Fruit fly (Drosophila melanogaster) whole organism, larva: Measurements from ENCODE around the gene Bub1.

ENCODE experiments used
- noc ChIP-seq: fragments of 200-800 bp; sonication (Bioruptor generic); optimal IDR thresholded peaks from 3 replicates; lab custom pipeline; 2019; ENCODE audit warnings: missing biosample characterization, mild to moderate bottlenecking, missing genetic modification characterization, moderate library complexity

Gene Bub1

dm6 chr2L:5304367-5304766 lies 25.7 kb downstream of the Bub1 start:
- no peak for TF ChIP-seq noc (tag; lab: Kevin White, UChicago)

dm6 chr2L:5305240-5305875 lies 26.7 kb downstream of the Bub1 start:
- TF ChIP-seq noc (tag; lab: Kevin White, UChicago) = peak; percentile 53

dm6 chr2L:5306373-5306997 lies 27.8 kb downstream of the Bub1 start:
- peak; percentile 27 for TF ChIP-seq noc (tag; lab: Kevin White, UChicago)

dm6 chr2L:5309369-5309768 lies 30.7 kb downstream of the Bub1 start:
- TF ChIP-seq noc (tag; lab: Kevin White, UChicago) = no peak

- TF ChIP-seq noc (tag; lab: Kevin White, UChicago) = no peak
Measured at dm6 chr2L:5314630-5315159, 36.0 kb downstream of the Bub1 start, which contains the start of gene CG14024. TSS of gene CG14024 (minus strand) at chr2L:5314895.

- no peak for TF ChIP-seq noc (tag; lab: Kevin White, UChicago)
Measured at dm6 chr2L:5320063-5320462, 41.4 kb downstream of the Bub1 start.

dm6 chr2L:5321014-5321413 lies 42.3 kb downstream of the Bub1 start:
- TF ChIP-seq noc (tag; lab: Kevin White, UChicago) = no peak

dm6 chr2L:5324958-5325850 lies 46.5 kb downstream of the Bub1 start:
- TF ChIP-seq noc (tag; lab: Kevin White, UChicago) = peak; percentile 27

dm6 chr2L:5326414-5327265 lies 48.0 kb downstream of the Bub1 start, which contains the start of the genes Ncoa6 and cype:
TSS of gene Ncoa6 (minus strand) at chr2L:5326683.
TSS of gene cype (plus strand) at chr2L:5327227.
- TF ChIP-seq noc (tag; lab: Kevin White, UChicago) = no peak

- no peak for TF ChIP-seq noc (tag; lab: Kevin White, UChicago)
Measured at dm6 chr2L:5327266-5327621, 48.6 kb downstream of the Bub1 start.

- TF ChIP-seq noc (tag; lab: Kevin White, UChicago) = no peak
Measured at dm6 chr2L:5328829-5329499, 50.3 kb downstream of the Bub1 start, which contains the start of gene CG14022. TSS of gene CG14022 (minus strand) at chr2L:5328879.

dm6 chr2L:5329557-5329956 lies 50.9 kb downstream of the Bub1 start, which contains the start of gene TotM:
TSS of gene TotM (plus strand) at chr2L:5329857.
- TF ChIP-seq noc (tag; lab: Kevin White, UChicago) = no peak

- TF ChIP-seq noc (tag; lab: Kevin White, UChicago) = no peak
Measured at dm6 chr2L:5332574-5332973, 53.9 kb downstream of the Bub1 start.
